Fruit fly (Drosophila melanogaster): ENCODE data around the gene CG45487.
"Not testable (repeated sequence)": the region's sequence is repeated elsewhere in the genome, so short reads cannot be mapped to it uniquely, and the experiment has no call there.

dm6 chrX:19934194-19934593 lies 19.1 kb upstream of the CG45487 start, which contains the start of gene CG45490:
- not testable (repeated sequence) for TF ChIP-seq CG6808, Sox14, CG34406 (GFP tag; optimal IDR thresholded peaks at IDR 0.05)

Measured in whole organism, prepupa.